Worm (Caenorhabditis elegans): ENCODE results near the gene C35D6.4.

DNA sequence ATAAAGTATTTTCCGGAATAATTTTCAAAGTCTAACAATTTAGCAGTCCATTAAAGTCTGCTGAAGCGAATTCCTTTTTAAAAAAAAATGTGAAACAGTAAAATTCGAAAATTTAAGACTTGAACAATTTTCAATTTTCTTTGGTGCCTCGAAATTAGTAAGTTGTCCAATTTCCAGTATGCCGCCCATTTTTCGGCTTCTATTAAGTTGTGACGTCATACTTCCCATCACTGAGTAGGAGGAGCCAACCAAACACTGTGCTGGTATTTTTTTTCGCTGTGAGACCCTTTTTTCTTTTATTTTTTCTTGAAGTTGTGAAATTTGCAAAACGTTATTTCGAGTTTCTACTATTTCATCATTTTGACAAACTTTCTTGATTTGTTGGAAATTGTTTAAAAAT is 19.8 kb downstream of the C35D6.4 start:
- no peak for TF ChIP-seq elt-2 (tag; optimal IDR thresholded peaks at IDR 0.05)
- TF ChIP-seq nfya-1 (tag; optimal IDR thresholded peaks at IDR 0.05; ENCODE audit: insufficient read depth): no peak
- no peak for TF ChIP-seq jun-1 (tag; optimal IDR thresholded peaks at IDR 0.05)
- TF ChIP-seq zag-1 (tag; optimal IDR thresholded peaks at IDR 0.05): no peak
- TF ChIP-seq nhr-11 (tag; optimal IDR thresholded peaks at IDR 0.05): no peak
- no peak for TF ChIP-seq nhr-23 (tag; optimal IDR thresholded peaks at IDR 0.05)
- no peak for TF ChIP-seq nhr-237 (tag; optimal IDR thresholded peaks at IDR 0.05)
- TF ChIP-seq fkh-2 (tag; optimal IDR thresholded peaks at IDR 0.05): no peak
- no peak for TF ChIP-seq ztf-11 (tag; optimal IDR thresholded peaks at IDR 0.05)
- TF ChIP-seq aly-2 (tag; optimal IDR thresholded peaks at IDR 0.05): no peak
- no peak for TF ChIP-seq ceh-9 (tag; optimal IDR thresholded peaks at IDR 0.05)
- no peak for TF ChIP-seq ZK546.5 (tag; optimal IDR thresholded peaks at IDR 0.05)
- TF ChIP-seq nhr-25 (tag; optimal IDR thresholded peaks at IDR 0.05): no peak
